Worm (Caenorhabditis elegans) whole organism, young adult: ENCODE results near the gene Y54G11A.4.

Experiments used
- B0019.2 ChIP-seq: fragments of 200-800 bp; sonication (Bioruptor generic); conservative IDR thresholded peaks from 2 replicates; pipeline ENCODE4 v1.3.6; 2022; ENCODE audit warnings: missing genetic modification reagents, missing genetic modification characterization, missing compliant biosample characterization
- B0261.1 ChIP-seq: sonication (generic microtip); optimal IDR thresholded peaks from 2 replicates; lab custom pipeline; 2016; ENCODE audit warnings: mild to moderate bottlenecking, missing genetic modification characterization, moderate library complexity, missing compliant biosample characterization
- C06A6.2 ChIP-seq: fragments of 200-800 bp; sonication (Bioruptor generic); conservative IDR thresholded peaks from 2 replicates; pipeline ENCODE4 v1.3.6; 2022; ENCODE audit warnings: missing genetic modification characterization, missing compliant biosample characterization
- F33H1.4 ChIP-seq: fragments of 200-800 bp; sonication (Bioruptor generic); IDR thresholded peaks from 2 replicates; pipeline ENCODE4 v1.3.6; 2022; ENCODE audit warnings: missing genetic modification reagents, missing genetic modification characterization, missing compliant biosample characterization
- F57A8.1 ChIP-seq: fragments of 200-800 bp; sonication (Bioruptor generic); optimal IDR thresholded peaks from 2 replicates; lab custom pipeline; 2018; ENCODE audit warnings: mild to moderate bottlenecking, missing genetic modification characterization, moderate library complexity, missing compliant biosample characterization
- F57C9.4 ChIP-seq: sonication (generic microtip); optimal IDR thresholded peaks from 2 replicates; lab custom pipeline; 2017; ENCODE audit warnings: mild to moderate bottlenecking, missing genetic modification characterization, missing compliant biosample characterization
- K11D2.4 ChIP-seq: fragments of 200-800 bp; sonication (Bioruptor generic); IDR thresholded peaks from 2 replicates; pipeline ENCODE4 v1.3.6; 2022; ENCODE audit warnings: missing genetic modification reagents, missing genetic modification characterization, missing compliant biosample characterization
- Y53G8AR.9 ChIP-seq: fragments of 200-800 bp; sonication (Bioruptor generic); conservative IDR thresholded peaks from 2 replicates; pipeline ENCODE4 v1.3.6; 2022; ENCODE audit warnings: missing genetic modification reagents, missing genetic modification characterization, missing compliant biosample characterization
- Y67H2A.10 ChIP-seq: fragments of 200-800 bp; sonication (Bioruptor generic); conservative IDR thresholded peaks from 2 replicates; pipeline ENCODE4 v1.3.6; 2022; ENCODE audit warnings: missing genetic modification reagents, missing genetic modification characterization, missing compliant biosample characterization
- ZK185.1 ChIP-seq: sonication (generic microtip); optimal IDR thresholded peaks from 2 replicates; lab custom pipeline; 2016; ENCODE audit warnings: mild to moderate bottlenecking, missing genetic modification characterization, missing compliant biosample characterization; ENCODE audit not compliant: poor library complexity, severe bottlenecking
- aptf-2 ChIP-seq: fragments of 200-800 bp; sonication (Bioruptor generic); conservative IDR thresholded peaks from 2 replicates; pipeline ENCODE4 v1.3.6; 2022; ENCODE audit warnings: missing genetic modification reagents, missing genetic modification characterization, missing compliant biosample characterization
- athp-1 ChIP-seq: sonication (generic microtip); optimal IDR thresholded peaks from 2 replicates; lab custom pipeline; 2017; ENCODE audit warnings: mild to moderate bottlenecking, missing genetic modification characterization, missing compliant biosample characterization
- bed-1 ChIP-seq: fragments of 200-800 bp; sonication (Bioruptor generic); IDR thresholded peaks from 2 replicates; pipeline ENCODE4 v1.3.6; 2022; ENCODE audit warnings: missing genetic modification reagents, missing genetic modification characterization, missing compliant biosample characterization
- bed-2 ChIP-seq: fragments of 200-800 bp; sonication (Bioruptor generic); IDR thresholded peaks from 2 replicates; pipeline ENCODE4 v1.3.6; 2022; ENCODE audit warnings: missing genetic modification reagents, missing genetic modification characterization, missing compliant biosample characterization
- ceh-40 ChIP-seq: fragments of 200-800 bp; sonication (Bioruptor generic); IDR thresholded peaks from 2 replicates; pipeline ENCODE4 v1.3.6; 2022; ENCODE audit warnings: missing genetic modification characterization, missing compliant biosample characterization
- ceh-91 ChIP-seq: fragments of 200-800 bp; sonication (Bioruptor generic); IDR thresholded peaks from 2 replicates; pipeline ENCODE4 v1.3.6; 2022; ENCODE audit warnings: missing genetic modification reagents, missing genetic modification characterization, missing compliant biosample characterization
- dox-1 ChIP-seq: fragments of 200-800 bp; sonication (Bioruptor generic); IDR thresholded peaks from 2 replicates; pipeline ENCODE4 v1.3.6; 2022; ENCODE audit warnings: missing genetic modification reagents, missing genetic modification characterization, missing compliant biosample characterization
- egl-18 ChIP-seq: fragments of 200-800 bp; sonication (Bioruptor generic); IDR thresholded peaks from 2 replicates; pipeline ENCODE4 v1.3.6; 2022; ENCODE audit warnings: missing genetic modification reagents, missing genetic modification characterization, missing compliant biosample characterization
- egrh-3 ChIP-seq: fragments of 200-800 bp; sonication (Bioruptor generic); IDR thresholded peaks from 2 replicates; pipeline ENCODE4 v1.3.6; 2022; ENCODE audit warnings: missing genetic modification reagents, missing genetic modification characterization, missing compliant biosample characterization
- ets-4 ChIP-seq: fragments of 200-800 bp; sonication (Bioruptor generic); optimal IDR thresholded peaks from 2 replicates; lab custom pipeline; 2018; ENCODE audit warnings: mild to moderate bottlenecking, missing genetic modification characterization, missing compliant biosample characterization
- gei-17 ChIP-seq: fragments of 200-800 bp; sonication (Bioruptor generic); optimal IDR thresholded peaks from 2 replicates; lab custom pipeline; 2018; ENCODE audit warnings: mild to moderate bottlenecking, missing genetic modification characterization, missing compliant biosample characterization
- hlh-12 ChIP-seq: sonication (generic microtip); optimal IDR thresholded peaks from 2 replicates; lab custom pipeline; 2016; ENCODE audit warnings: missing genetic modification characterization, missing compliant biosample characterization
- hlh-26 ChIP-seq: fragments of 200-800 bp; sonication (Bioruptor generic); conservative IDR thresholded peaks from 2 replicates; pipeline ENCODE4 v1.3.6; 2022; ENCODE audit warnings: missing genetic modification reagents, missing genetic modification characterization, missing compliant biosample characterization
- hmg-1.2 ChIP-seq: fragments of 200-800 bp; sonication (Bioruptor generic); IDR thresholded peaks from 2 replicates; pipeline ENCODE4 v1.3.6; 2022; ENCODE audit warnings: missing genetic modification reagents, missing genetic modification characterization, missing compliant biosample characterization
- hmg-20 ChIP-seq: fragments of 200-800 bp; sonication (Bioruptor generic); IDR thresholded peaks from 2 replicates; pipeline ENCODE4 v1.3.6; 2022; ENCODE audit warnings: missing genetic modification reagents, missing genetic modification characterization, missing compliant biosample characterization
- hsf-1 ChIP-seq: fragments of 200-800 bp; sonication (Bioruptor generic); IDR thresholded peaks from 2 replicates; pipeline ENCODE4 v1.3.6; 2022; ENCODE audit warnings: missing genetic modification reagents, missing genetic modification characterization, missing compliant biosample characterization
- let-526 ChIP-seq: fragments of 200-800 bp; sonication (Bioruptor generic); IDR thresholded peaks from 2 replicates; pipeline ENCODE4 v1.3.6; 2022; ENCODE audit warnings: missing genetic modification reagents, missing genetic modification characterization, missing compliant biosample characterization
- lin-35 ChIP-seq, 3 experiments: fragments of 150-350 bp in 2 of 3; sonication (generic microtip) in 1 of 3; optimal IDR thresholded peaks; 2 replicates each; lab custom pipeline; 2014 to 2018; ENCODE audit warnings: missing biosample characterization in 3 of 3, missing genetic modification characterization in 3 of 3, missing genetic modification reagents in 3 of 3
- lin-40 ChIP-seq: sonication (generic microtip); optimal IDR thresholded peaks from 2 replicates; lab custom pipeline; 2016; ENCODE audit warnings: missing genetic modification characterization, mild to moderate bottlenecking, missing compliant biosample characterization, missing genotype, missing genetic modification reagents
- lin-54 ChIP-seq: fragments of 200-800 bp; sonication (Bioruptor generic); optimal IDR thresholded peaks from 2 replicates; lab custom pipeline; 2018; ENCODE audit warnings: mild to moderate bottlenecking, missing genetic modification characterization, missing compliant biosample characterization
- lir-1 ChIP-seq: fragments of 200-800 bp; sonication (Bioruptor generic); conservative IDR thresholded peaks from 2 replicates; pipeline ENCODE4 v1.3.6; 2022; ENCODE audit warnings: missing genetic modification reagents, missing genetic modification characterization, missing compliant biosample characterization
- lsl-1 ChIP-seq: fragments of 200-800 bp; sonication (Bioruptor generic); optimal IDR thresholded peaks from 2 replicates; lab custom pipeline; 2018; ENCODE audit warnings: mild to moderate bottlenecking, missing genetic modification characterization, moderate library complexity, missing compliant biosample characterization
- madf-3 ChIP-seq: fragments of 200-800 bp; sonication (Bioruptor generic); IDR thresholded peaks from 2 replicates; pipeline ENCODE4 v1.3.6; 2022; ENCODE audit warnings: missing genetic modification reagents, missing genetic modification characterization, missing compliant biosample characterization
- madf-6 ChIP-seq: fragments of 200-800 bp; sonication (Bioruptor generic); IDR thresholded peaks from 2 replicates; pipeline ENCODE4 v1.3.6; 2022; ENCODE audit warnings: missing genetic modification reagents, missing genetic modification characterization, missing compliant biosample characterization
- mcd-1 ChIP-seq: fragments of 200-800 bp; sonication (Bioruptor generic); IDR thresholded peaks from 2 replicates; pipeline ENCODE4 v1.3.6; 2022; ENCODE audit warnings: missing genetic modification reagents, missing genetic modification characterization, missing compliant biosample characterization
- nhr-27 ChIP-seq: fragments of 200-800 bp; sonication (Bioruptor generic); optimal IDR thresholded peaks from 2 replicates; lab custom pipeline; 2018; ENCODE audit warnings: mild to moderate bottlenecking, missing genetic modification characterization, moderate library complexity, missing compliant biosample characterization
- nhr-90 ChIP-seq: sonication (generic microtip); optimal IDR thresholded peaks from 2 replicates; lab custom pipeline; 2016; ENCODE audit warnings: missing genotype, mild to moderate bottlenecking, missing genetic modification characterization, missing compliant biosample characterization
- pbrm-1 ChIP-seq: fragments of 200-800 bp; sonication (Bioruptor generic); IDR thresholded peaks from 2 replicates; pipeline ENCODE4 v1.3.6; 2022; ENCODE audit warnings: missing genetic modification reagents, missing genetic modification characterization, missing compliant biosample characterization
- sdz-38 ChIP-seq: sonication (generic microtip); optimal IDR thresholded peaks from 2 replicates; lab custom pipeline; 2016; ENCODE audit warnings: missing genotype, missing genetic modification characterization, missing compliant biosample characterization
- somi-1 ChIP-seq: fragments of 200-800 bp; sonication (Bioruptor generic); optimal IDR thresholded peaks from 2 replicates; lab custom pipeline; 2018; ENCODE audit warnings: mild to moderate bottlenecking, missing genetic modification characterization, missing compliant biosample characterization
- tbx-9 ChIP-seq: sonication (generic microtip); optimal IDR thresholded peaks from 2 replicates; lab custom pipeline; 2016; ENCODE audit warnings: borderline replicate concordance, missing genetic modification characterization, inconsistent platforms, missing compliant biosample characterization
- xnd-1 ChIP-seq: sonication (generic microtip); optimal IDR thresholded peaks from 2 replicates; lab custom pipeline; 2016; ENCODE audit warnings: missing genotype, missing genetic modification reagents, missing genetic modification characterization, missing compliant biosample characterization
- zfh-2 ChIP-seq: fragments of 200-800 bp; sonication (Bioruptor generic); conservative IDR thresholded peaks from 2 replicates; pipeline ENCODE4 v1.3.6; 2022; ENCODE audit warnings: missing genetic modification reagents, missing genetic modification characterization, missing compliant biosample characterization
- ztf-25 ChIP-seq: fragments of 200-800 bp; sonication (Bioruptor generic); IDR thresholded peaks from 2 replicates; pipeline ENCODE4 v1.3.6; 2022; ENCODE audit warnings: missing genetic modification reagents, missing genetic modification characterization, missing compliant biosample characterization
- ztf-28 ChIP-seq: fragments of 200-800 bp; sonication (Bioruptor generic); IDR thresholded peaks from 2 replicates; pipeline ENCODE4 v1.3.6; 2022; ENCODE audit warnings: missing genetic modification reagents, missing genetic modification characterization, missing compliant biosample characterization
- ztf-3 ChIP-seq: fragments of 200-800 bp; sonication (Bioruptor generic); optimal IDR thresholded peaks from 2 replicates; lab custom pipeline; 2018; ENCODE audit warnings: mild to moderate bottlenecking, missing genetic modification characterization, missing compliant biosample characterization

Gene Y54G11A.4

ce11 chrII:14250147-14250965 lies 42.3 kb upstream of the Y54G11A.4 start, which contains the start of gene hmg-1.1 (continued):
- TF ChIP-seq C06A6.2 (GFP tag; lab: Robert Waterston, UW) (peak; percentile 23; the same call in 1 of the 2 replicates), F57C9.4 (tag; lab: Kevin White, UChicago) (no peak), B0261.1 (tag; lab: Kevin White, UChicago) (no peak), egl-18 (GFP tag; lab: Robert Waterston, UW) (no peak), lsl-1 (GFP tag; lab: Kevin White, UChicago) (peak; percentile 8), sdz-38 (tag; lab: Kevin White, UChicago) (no peak), F33H1.4 (GFP tag; lab: Robert Waterston, UW) (no peak), B0019.2 (GFP tag; lab: Robert Waterston, UW) (no peak), pbrm-1 (GFP tag; lab: Robert Waterston, UW) (peak; percentile 14; the same call in 1 of the 2 replicates), ceh-91 (no peak), lir-1 (GFP tag; lab: Robert Waterston, UW) (no peak; the same call in 1 of the 2 replicates), zfh-2 (peak; percentile 87), aptf-2 (GFP tag; lab: Robert Waterston, UW) (0 out of 2 replicates have a peak, but pooled peaks have one; percentile 42), lin-54 (GFP tag; lab: Kevin White, UChicago) (peak; percentile 75), hsf-1 (GFP tag; lab: Robert Waterston, UW) (0 out of 2 replicates have a peak, but pooled peaks have one; percentile 7), K11D2.4 (peak; percentile 19; the same call in 1 of the 2 replicates), madf-6 (GFP tag; lab: Robert Waterston, UW) (no peak), ZK185.1 (tag; lab: Kevin White, UChicago) (peak; percentile 41), Y53G8AR.9 (GFP tag; lab: Robert Waterston, UW) (no peak; the same call in 1 of the 2 replicates), tbx-9 (tag; lab: Kevin White, UChicago) (no peak), bed-1 (GFP tag; lab: Robert Waterston, UW) (no peak), egrh-3 (GFP tag; lab: Robert Waterston, UW) (peak; percentile 22; the same call in 1 of the 2 replicates), lin-40 (peak; percentile 65), ets-4 (GFP tag; lab: Kevin White, UChicago) (peak; percentile 75), hlh-26 (GFP tag; lab: Robert Waterston, UW) (no peak), F57A8.1 (no peak), let-526 (GFP tag; lab: Robert Waterston, UW) (0 out of 2 replicates have a peak, but pooled peaks have one; percentile 38), hmg-20 (no peak), athp-1 (tag; lab: Kevin White, UChicago) (peak; percentile 8), ceh-40 (0 out of 2 replicates have a peak, but pooled peaks have one; percentile 49), somi-1 (GFP tag; lab: Kevin White, UChicago) (peak; percentile 29), bed-2 (GFP tag; lab: Robert Waterston, UW) (no peak), Y67H2A.10 (GFP tag; lab: Robert Waterston, UW) (no peak), dox-1 (GFP tag; lab: Robert Waterston, UW) (peak; percentile 88), ztf-28 (GFP tag; lab: Robert Waterston, UW) (no peak), ztf-25 (GFP tag; lab: Robert Waterston, UW) (no peak), gei-17 (GFP tag; lab: Kevin White, UChicago) (peak; percentile 49), mcd-1 (peak; percentile 69), xnd-1 (tag; lab: Kevin White, UChicago) (no peak), nhr-27 (tag; lab: Kevin White, UChicago) (no peak), nhr-90 (tag; lab: Kevin White, UChicago) (peak; percentile 52), lin-35 (GFP tag; optimal IDR thresholded peaks at IDR 0.05; lab: Kevin White, UChicago) (peak in 1 of 3 experiments; percentile 75), ztf-3 (GFP tag; lab: Kevin White, UChicago) (no peak), hmg-1.2 (GFP tag; lab: Robert Waterston, UW) (peak; percentile 57; the same call in 1 of the 2 replicates), madf-3 (0 out of 2 replicates have a peak, but pooled peaks have one; percentile 52), hlh-12 (tag; lab: Kevin White, UChicago) (no peak)
